Worm (Caenorhabditis elegans) whole organism, L2 larva: ENCODE measurements around the gene Y69E1A.4.
A peak's percentile ranks its signal among the peaks of the same experiment; 100 is the strongest.
"Not testable (repeated sequence)": the region's sequence is repeated elsewhere in the genome, so short reads cannot be mapped to it uniquely, and the experiment has no call there.

Experiments used
- C34F6.9 ChIP-seq: fragments of 150-350 bp; optimal IDR thresholded peaks from 2 replicates; lab custom pipeline; 2014; ENCODE audit warnings: missing biosample characterization, missing genetic modification characterization
- F13H6.1 ChIP-seq: sonication (generic microtip); optimal IDR thresholded peaks from 2 replicates; lab custom pipeline; 2016; ENCODE audit warnings: missing genetic modification characterization, missing compliant biosample characterization
- R02D3.7 ChIP-seq: fragments of 150-350 bp; optimal IDR thresholded peaks from 2 replicates; lab custom pipeline; 2014; ENCODE audit warnings: missing biosample characterization, missing genetic modification characterization
- alr-1 ChIP-seq: fragments of 150-350 bp; optimal IDR thresholded peaks from 2 replicates; lab custom pipeline; 2014; ENCODE audit warnings: missing biosample characterization, missing genetic modification characterization
- aly-2 ChIP-seq: fragments of 150-350 bp; optimal IDR thresholded peaks from 2 replicates; lab custom pipeline; 2014; ENCODE audit warnings: missing biosample characterization, missing genetic modification characterization
- ama-1 ChIP-seq: fragments of 150-350 bp; optimal IDR thresholded peaks from 2 replicates; lab custom pipeline; 2018; ENCODE audit warnings: inconsistent platforms
- ceh-16 ChIP-seq: fragments of 150-350 bp; optimal IDR thresholded peaks from 2 replicates; lab custom pipeline; 2014; ENCODE audit warnings: missing biosample characterization, missing genetic modification characterization
- ceh-82 ChIP-seq: fragments of 150-350 bp; optimal IDR thresholded peaks from 2 replicates; lab custom pipeline; 2014; ENCODE audit warnings: missing biosample characterization, missing genetic modification characterization
- crh-2 ChIP-seq: sonication (generic microtip); optimal IDR thresholded peaks from 2 replicates; lab custom pipeline; 2017; ENCODE audit warnings: missing biosample characterization, missing genetic modification characterization
- dmd-4 ChIP-seq: sonication (generic microtip); optimal IDR thresholded peaks from 2 replicates; lab custom pipeline; 2017; ENCODE audit warnings: missing biosample characterization, missing genetic modification characterization
- egl-27 ChIP-seq: sonication (generic microtip); optimal IDR thresholded peaks from 3 replicates; lab custom pipeline; 2017; ENCODE audit warnings: missing biosample characterization, missing genetic modification reagents, missing genetic modification characterization
- elt-3 ChIP-seq: sonication (generic microtip); optimal IDR thresholded peaks from 2 replicates; lab custom pipeline; 2017; ENCODE audit warnings: missing biosample characterization, missing genetic modification characterization
- fos-1 ChIP-seq: fragments of 150-350 bp; optimal IDR thresholded peaks from 2 replicates; lab custom pipeline; 2014; ENCODE audit warnings: missing biosample characterization, missing genetic modification characterization
- gmeb-1 ChIP-seq: fragments of 150-350 bp; optimal IDR thresholded peaks from 2 replicates; lab custom pipeline; 2014; ENCODE audit warnings: missing biosample characterization, missing genetic modification characterization
- lin-11 ChIP-seq: fragments of 150-350 bp; sonication (generic microtip); optimal IDR thresholded peaks from 2 replicates; lab custom pipeline; 2014; ENCODE audit warnings: missing biosample characterization, missing genetic modification characterization, inconsistent platforms, mixed read lengths
- lin-13 ChIP-seq: fragments of 150-350 bp; optimal IDR thresholded peaks from 2 replicates; lab custom pipeline; 2014; ENCODE audit warnings: missing biosample characterization, missing genetic modification reagents, missing genetic modification characterization
- lin-39 ChIP-seq: fragments of 150-350 bp; optimal IDR thresholded peaks from 2 replicates; lab custom pipeline; 2014; ENCODE audit warnings: missing biosample characterization, missing genetic modification reagents, missing genetic modification characterization
- mab-5 ChIP-seq: fragments of 150-350 bp; optimal IDR thresholded peaks from 2 replicates; lab custom pipeline; 2014; ENCODE audit warnings: missing biosample characterization, missing genetic modification characterization
- mdl-1 ChIP-seq, 2 experiments: fragments of 150-350 bp in 1 of 2; sonication (generic microtip) in 1 of 2; optimal IDR thresholded peaks; 2 replicates each; lab custom pipeline; 2017; ENCODE audit warnings: missing biosample characterization in 2 of 2, missing genetic modification characterization in 2 of 2
- nhr-10 ChIP-seq: sonication (generic microtip); optimal IDR thresholded peaks from 2 replicates; lab custom pipeline; 2017; ENCODE audit warnings: missing biosample characterization, missing genetic modification characterization
- nhr-11 ChIP-seq: fragments of 150-350 bp; optimal IDR thresholded peaks from 2 replicates; lab custom pipeline; 2014; ENCODE audit warnings: missing biosample characterization, missing genetic modification characterization
- nhr-12 ChIP-seq: fragments of 150-350 bp; optimal IDR thresholded peaks from 2 replicates; lab custom pipeline; 2014; ENCODE audit warnings: missing biosample characterization, missing genetic modification characterization
- nhr-129 ChIP-seq: fragments of 150-350 bp; optimal IDR thresholded peaks from 2 replicates; lab custom pipeline; 2014; ENCODE audit warnings: missing biosample characterization, missing genetic modification characterization
- nhr-21 ChIP-seq: fragments of 150-350 bp; optimal IDR thresholded peaks from 2 replicates; lab custom pipeline; 2014; ENCODE audit warnings: missing biosample characterization, missing genetic modification characterization
- nhr-23 ChIP-seq: fragments of 150-350 bp; optimal IDR thresholded peaks from 2 replicates; lab custom pipeline; 2014; ENCODE audit warnings: missing biosample characterization, missing genetic modification reagents, missing genetic modification characterization
- nhr-237 ChIP-seq: fragments of 150-350 bp; optimal IDR thresholded peaks from 2 replicates; lab custom pipeline; 2014; ENCODE audit warnings: missing biosample characterization, missing genetic modification characterization
- nhr-25 ChIP-seq: fragments of 150-350 bp; sonication (generic microtip); optimal IDR thresholded peaks from 3 replicates; lab custom pipeline; 2014; ENCODE audit warnings: missing biosample characterization, missing genetic modification characterization
- nhr-6 ChIP-seq: fragments of 150-350 bp; optimal IDR thresholded peaks from 2 replicates; lab custom pipeline; 2014; ENCODE audit warnings: missing biosample characterization, missing genetic modification characterization
- nhr-77 ChIP-seq: fragments of 150-350 bp; optimal IDR thresholded peaks from 2 replicates; lab custom pipeline; 2014; ENCODE audit warnings: missing biosample characterization, missing genetic modification characterization
- skn-1 ChIP-seq: sonication (generic microtip); optimal IDR thresholded peaks from 2 replicates; lab custom pipeline; 2017; ENCODE audit warnings: missing biosample characterization, missing genetic modification characterization
- sma-3 ChIP-seq: sonication (generic microtip); optimal IDR thresholded peaks from 2 replicates; lab custom pipeline; 2016; ENCODE audit warnings: missing genetic modification reagents, missing genetic modification characterization, missing compliant biosample characterization
- sma-9 ChIP-seq, 2 experiments: fragments of 150-350 bp in 1 of 2; sonication (generic microtip) in 1 of 2; optimal IDR thresholded peaks; 2 replicates each; lab custom pipeline; 2014 to 2016; ENCODE audit warnings: missing genetic modification characterization in 2 of 2, mild to moderate bottlenecking in 1 of 2, missing biosample characterization in 1 of 2, missing compliant biosample characterization in 1 of 2, missing genetic modification reagents in 1 of 2, moderate library complexity in 1 of 2
- unc-39 ChIP-seq: fragments of 150-350 bp; optimal IDR thresholded peaks from 2 replicates; lab custom pipeline; 2014; ENCODE audit warnings: missing biosample characterization, missing genetic modification characterization
- unc-55 ChIP-seq: fragments of 150-350 bp; sonication (generic microtip); optimal IDR thresholded peaks from 3 replicates; lab custom pipeline; 2014; ENCODE audit warnings: missing biosample characterization, missing genetic modification reagents, missing genetic modification characterization
- unc-62 ChIP-seq: fragments of 150-350 bp; optimal IDR thresholded peaks from 2 replicates; lab custom pipeline; 2014; ENCODE audit warnings: missing biosample characterization, missing genetic modification reagents, missing genetic modification characterization
- zag-1 ChIP-seq: fragments of 150-350 bp; optimal IDR thresholded peaks from 2 replicates; lab custom pipeline; 2014; ENCODE audit warnings: missing biosample characterization, missing genetic modification characterization
- ztf-1 ChIP-seq: fragments of 200-800 bp; sonication (Bioruptor generic); conservative IDR thresholded peaks from 2 replicates; pipeline ENCODE4 v1.3.6; 2022; ENCODE audit warnings: missing genetic modification characterization, missing compliant biosample characterization
- ztf-4 ChIP-seq: fragments of 150-350 bp; optimal IDR thresholded peaks from 2 replicates; lab custom pipeline; 2014; ENCODE audit warnings: missing biosample characterization, missing genetic modification characterization

Y69E1A.4 gene

DNA sequence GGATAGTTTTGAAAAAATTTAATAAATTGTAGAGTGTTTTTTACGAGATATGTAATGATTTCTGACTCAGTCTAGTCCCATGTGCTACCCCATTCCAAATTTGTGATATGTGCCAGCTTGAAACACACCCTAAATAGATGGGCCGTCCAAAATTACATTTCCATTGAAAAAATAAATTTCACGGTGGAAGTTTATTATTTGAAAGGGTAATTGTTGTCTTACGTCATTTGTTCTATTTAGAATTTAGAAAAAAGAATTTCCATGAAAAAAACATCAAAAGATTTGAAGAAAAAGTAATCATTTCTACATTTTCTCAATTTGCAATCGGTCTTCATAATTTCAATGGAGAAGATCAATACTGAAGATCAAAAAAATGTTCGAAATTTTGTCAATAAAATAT, at the start of gene Y69E1A.4:
Y69E1A.4 (plus strand) TSS at position 301 of the 400 bp plus-strand sequence.
- TF ChIP-seq gmeb-1 (tag; lab: Kevin White, UChicago); dmd-4 (tag; lab: Kevin White, UChicago); nhr-237: not testable (repeated sequence)

DNA sequence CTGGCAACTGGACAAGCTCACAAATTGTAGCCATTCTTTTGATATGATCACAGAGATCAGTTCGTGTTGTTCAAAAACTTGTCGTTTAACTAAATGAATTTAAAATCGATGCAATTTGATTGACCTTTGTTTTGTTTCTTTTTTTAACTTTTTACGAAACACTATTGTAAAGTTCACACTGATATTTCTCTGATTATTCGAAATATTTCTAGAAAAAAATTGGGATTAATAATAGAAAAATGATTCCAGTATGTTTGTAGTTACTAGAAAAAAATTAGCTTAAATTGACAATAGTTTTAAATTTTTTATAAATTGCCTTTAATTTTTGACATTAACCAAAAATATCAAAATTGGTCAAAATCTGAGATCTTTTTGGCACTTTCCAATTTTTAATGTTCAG, 45.8 kb upstream of the Y69E1A.4 start, which contains the start of gene ZK596.2:
ZK596.2 (minus strand) TSS at position 101 of the 400 bp plus-strand sequence.
- no peak for TF ChIP-seq nhr-129 (tag; lab: Kevin White, UChicago)
- no peak for TF ChIP-seq zag-1 (tag; lab: Kevin White, UChicago)
- TF ChIP-seq elt-3 (tag; lab: Kevin White, UChicago) = no peak
- no peak for TF ChIP-seq skn-1 (tag; lab: Kevin White, UChicago)
- TF ChIP-seq, all 48 proteins: peak for 0

DNA sequence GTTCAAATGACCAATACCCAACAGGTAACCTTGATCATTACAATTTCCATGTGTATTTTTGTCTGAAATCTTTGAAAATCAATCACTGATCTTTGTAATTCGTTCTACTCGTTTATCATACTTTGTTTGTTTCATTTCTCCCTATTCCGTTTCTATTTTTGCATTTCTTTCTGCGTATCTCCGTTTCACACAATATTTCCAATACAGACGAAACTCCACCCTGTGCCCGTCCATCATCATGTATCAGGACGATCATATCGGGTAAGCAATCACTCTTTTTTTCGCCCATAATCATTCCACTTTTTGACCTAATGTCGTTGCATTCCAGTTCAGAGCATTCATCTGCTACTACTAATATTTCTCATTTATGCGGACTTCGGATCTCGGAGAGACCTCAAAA, 45.3 kb upstream of the Y69E1A.4 start, which contains the start of gene pyk-2:
pyk-2 (plus strand) TSS at position 206 of the 400 bp plus-strand sequence.
- no peak for TF ChIP-seq ztf-1
- TF ChIP-seq alr-1 (tag; lab: Kevin White, UChicago) = no peak
- TF ChIP-seq nhr-23 (tag; lab: Kevin White, UChicago) = no peak
- TF ChIP-seq lin-39 (tag; lab: Kevin White, UChicago) = no peak
- TF ChIP-seq mdl-1 (tag; optimal IDR thresholded peaks at IDR 0.05; lab: Kevin White, UChicago) = no peak
- no peak for TF ChIP-seq egl-27
- TF ChIP-seq unc-55 (GFP tag; lab: Kevin White, UChicago) = no peak
- peak; percentile 70 for TF ChIP-seq fos-1
- TF ChIP-seq sma-3 (GFP tag; lab: Kevin White, UChicago) = peak; percentile 48
- peak; percentile 64 for TF ChIP-seq crh-2
- TF ChIP-seq nhr-77 (tag; lab: Kevin White, UChicago) = no peak
- no peak for TF ChIP-seq nhr-21 (tag; lab: Kevin White, UChicago)
- TF ChIP-seq lin-13 = no peak
- TF ChIP-seq sma-9 (GFP tag; optimal IDR thresholded peaks at IDR 0.05; lab: Kevin White, UChicago) = peak; percentile 78
- no peak for TF ChIP-seq sma-9 (tag; optimal IDR thresholded peaks at IDR 0.05; lab: Kevin White, UChicago)
- TF ChIP-seq nhr-129 (tag; lab: Kevin White, UChicago) = peak; percentile 45
- no peak for TF ChIP-seq ama-1
- TF ChIP-seq R02D3.7 = no peak
- TF ChIP-seq, all 48 proteins: peak for 5

DNA sequence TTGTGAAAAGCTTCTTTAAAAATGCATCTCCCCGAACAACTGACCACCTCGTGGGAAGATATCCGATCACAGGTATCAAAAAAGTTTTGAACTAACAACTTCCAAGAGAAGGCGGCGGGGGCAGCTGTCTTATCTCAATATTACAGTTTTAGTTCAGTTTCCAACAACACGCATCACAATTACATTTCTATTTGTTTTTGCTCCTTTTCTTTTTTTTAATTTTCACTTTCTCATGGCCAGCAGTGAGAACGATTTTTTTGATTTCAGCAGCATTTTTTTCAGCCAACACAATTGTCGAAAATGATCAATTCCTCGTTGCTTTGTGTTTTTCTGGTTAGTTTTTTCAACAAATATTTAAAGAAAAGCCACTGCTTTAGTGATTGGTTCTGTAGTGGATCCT, 42.0 kb upstream of the Y69E1A.4 start, which contains the start of gene ZK593.2:
ZK593.2 (plus strand) TSS at position 301 of the 400 bp plus-strand sequence.
- TF ChIP-seq F13H6.1 (tag; lab: Kevin White, UChicago) = no peak
- TF ChIP-seq nhr-11 = no peak
- TF ChIP-seq nhr-129 (tag; lab: Kevin White, UChicago) = no peak
- no peak for TF ChIP-seq unc-62 (GFP tag; lab: Kevin White, UChicago)
- TF ChIP-seq lin-39 (tag; lab: Kevin White, UChicago) = no peak
- no peak for TF ChIP-seq nhr-10
- no peak for TF ChIP-seq nhr-12 (tag; lab: Kevin White, UChicago)
- TF ChIP-seq ceh-16 (tag; lab: Kevin White, UChicago) = no peak
- TF ChIP-seq, all 48 proteins: peak for 0

DNA sequence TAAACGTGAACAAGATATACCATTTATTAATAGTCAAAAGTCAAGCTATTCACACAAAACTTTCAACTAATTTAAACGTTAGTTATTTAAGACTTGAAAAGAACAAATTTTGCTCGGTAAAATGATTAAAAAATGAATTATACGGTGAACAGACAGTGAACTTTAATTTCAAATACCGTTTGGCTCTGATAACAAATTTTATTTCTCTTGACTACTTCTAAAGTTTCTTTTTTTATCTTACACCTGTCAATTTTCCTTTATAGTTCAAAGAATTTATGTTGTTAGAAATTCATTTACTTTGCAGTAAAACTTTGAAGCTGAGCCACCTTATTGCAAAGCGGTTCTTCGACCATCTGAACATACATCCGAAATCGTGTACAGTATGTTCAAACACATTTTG, 39.7 kb upstream of the Y69E1A.4 start, which contains the start of gene ZK593.3:
ZK593.3 (plus strand) TSS at position 301 of the 400 bp plus-strand sequence.
- TF ChIP-seq lin-39 (tag; lab: Kevin White, UChicago) (no peak), ama-1 (no peak), ztf-4 (tag; lab: Kevin White, UChicago) (no peak), C34F6.9 (no peak), nhr-237 (no peak), nhr-77 (tag; lab: Kevin White, UChicago) (no peak), unc-39 (tag; lab: Kevin White, UChicago) (no peak), mab-5 (no peak), nhr-25 (tag; lab: Kevin White, UChicago) (no peak), lin-13 (no peak), nhr-6 (tag; lab: Kevin White, UChicago) (no peak), ceh-16 (tag; lab: Kevin White, UChicago) (no peak), dmd-4 (tag; lab: Kevin White, UChicago) (no peak), R02D3.7 (no peak), ceh-82 (tag; lab: Kevin White, UChicago) (no peak), unc-62 (GFP tag; lab: Kevin White, UChicago) (no peak), sma-3 (GFP tag; lab: Kevin White, UChicago) (no peak), aly-2 (no peak), lin-11 (tag; lab: Kevin White, UChicago) (no peak)
